Worm (Caenorhabditis elegans) whole organism, L3 larva: ENCODE data around the gene Y49F6B.13.

Experiments used
- ZK546.5 ChIP-seq: sonication (generic microtip); optimal IDR thresholded peaks from 2 replicates; lab custom pipeline; 2017; ENCODE audit warnings: missing biosample characterization, missing genetic modification characterization
- ceh-9 ChIP-seq: sonication (generic microtip); optimal IDR thresholded peaks from 2 replicates; lab custom pipeline; 2018; ENCODE audit warnings: missing biosample characterization, missing genetic modification characterization
- egl-27 ChIP-seq: sonication (generic microtip); optimal IDR thresholded peaks from 4 replicates; lab custom pipeline; 2017; ENCODE audit warnings: missing biosample characterization, missing genetic modification reagents, missing genetic modification characterization
- elt-1 ChIP-seq: fragments of 150-350 bp; optimal IDR thresholded peaks from 2 replicates; lab custom pipeline; 2014; ENCODE audit warnings: missing biosample characterization, missing genetic modification characterization
- elt-3 ChIP-seq, 3 experiments: fragments of 150-350 bp in 1 of 3; sonication (generic microtip) in 2 of 3; optimal IDR thresholded peaks; 2 replicates in 2 of 3; 4 replicates in 1 of 3; lab custom pipeline; 2014 to 2017; ENCODE audit warnings: missing biosample characterization in 3 of 3, missing genetic modification characterization in 3 of 3
- nfya-1 ChIP-seq: sonication (generic microtip); optimal IDR thresholded peaks from 2 replicates; lab custom pipeline; 2017; ENCODE audit warnings: missing genetic modification characterization, mild to moderate bottlenecking, missing compliant biosample characterization, antibody characterized with exemption, moderate library complexity; ENCODE audit not compliant: insufficient read depth
- nhr-12 ChIP-seq: fragments of 150-350 bp; optimal IDR thresholded peaks from 2 replicates; lab custom pipeline; 2014; ENCODE audit warnings: missing biosample characterization, missing genetic modification characterization
- nhr-25 ChIP-seq: sonication (generic microtip); optimal IDR thresholded peaks from 2 replicates; lab custom pipeline; 2017; ENCODE audit warnings: missing biosample characterization, missing genetic modification characterization
- nhr-77 ChIP-seq: fragments of 150-350 bp; optimal IDR thresholded peaks from 2 replicates; lab custom pipeline; 2014; ENCODE audit warnings: missing biosample characterization, missing genetic modification characterization
- sea-2 ChIP-seq: fragments of 150-350 bp; sonication (generic microtip); optimal IDR thresholded peaks from 4 replicates; lab custom pipeline; 2014; ENCODE audit warnings: missing biosample characterization, missing genetic modification reagents, missing genetic modification characterization

- TF ChIP-seq nfya-1 (tag; lab: Kevin White, UChicago) (no peak), egl-27 (no peak), elt-1 (no peak), nhr-77 (tag; lab: Kevin White, UChicago) (no peak), ceh-9 (tag; lab: Kevin White, UChicago) (no peak), elt-3 (tag; optimal IDR thresholded peaks at IDR 0.05; lab: Kevin White, UChicago) (no peak), nhr-25 (no peak), sea-2 (no peak), ZK546.5 (tag; lab: Kevin White, UChicago) (no peak), nhr-12 (no peak)
Observed at ce11 chrII:3476536-3476935, 5.0 kb upstream of the Y49F6B.13 start.
